Worm (Caenorhabditis elegans) whole organism, mixed stage, embryonic: ENCODE measurements around the gene ugtp-1.

ENCODE experiments used
- cnd-1 ChIP-seq: fragments of 200-800 bp; sonication (Bioruptor generic); optimal IDR thresholded peaks from 2 replicates; lab custom pipeline; 2018; ENCODE audit warnings: mild to moderate bottlenecking, missing genetic modification characterization, missing compliant biosample characterization
- elt-3 ChIP-seq: fragments of 150-350 bp; optimal IDR thresholded peaks from 2 replicates; lab custom pipeline; 2014; ENCODE audit warnings: missing biosample characterization, missing genetic modification characterization
- snpc-4 ChIP-seq: fragments of 150-350 bp; optimal IDR thresholded peaks from 2 replicates; lab custom pipeline; 2014; ENCODE audit warnings: missing biosample characterization, missing genetic modification characterization

- TF ChIP-seq cnd-1, result no peak
- TF ChIP-seq elt-3, result peak; percentile 63
- TF ChIP-seq snpc-4 (tag; lab: Kevin White, UChicago), result no peak
Observed at ce11 chrIII:8797211-8797733, 46.8 kb upstream of the ugtp-1 start.
